Worm (Caenorhabditis elegans) whole organism, young adult: Measurements from ENCODE around the gene rocf-1.

ENCODE experiments used
- C17E4.6 ChIP-seq: fragments of 200-800 bp; sonication (Bioruptor generic); IDR thresholded peaks from 2 replicates; pipeline ENCODE4 v1.3.6; 2022; ENCODE audit warnings: missing genetic modification reagents, missing genetic modification characterization, missing compliant biosample characterization
- F39B2.1 ChIP-seq: fragments of 200-800 bp; sonication (Bioruptor generic); IDR thresholded peaks from 2 replicates; pipeline ENCODE4 v1.3.6; 2022; ENCODE audit warnings: missing genetic modification reagents, missing genetic modification characterization, missing compliant biosample characterization
- F55B11.4 ChIP-seq: sonication (generic microtip); optimal IDR thresholded peaks from 2 replicates; lab custom pipeline; 2016; ENCODE audit warnings: missing compliant biosample characterization, missing genetic modification characterization, borderline replicate concordance; ENCODE audit not compliant: insufficient read depth
- T26A5.8 ChIP-seq: sonication (generic microtip); optimal IDR thresholded peaks from 2 replicates; lab custom pipeline; 2016; ENCODE audit warnings: missing genetic modification characterization, missing compliant biosample characterization
- Y53G8AR.9 ChIP-seq: fragments of 200-800 bp; sonication (Bioruptor generic); conservative IDR thresholded peaks from 2 replicates; pipeline ENCODE4 v1.3.6; 2022; ENCODE audit warnings: missing genetic modification reagents, missing genetic modification characterization, missing compliant biosample characterization
- aptf-3 ChIP-seq: fragments of 200-800 bp; sonication (Bioruptor generic); IDR thresholded peaks from 2 replicates; pipeline ENCODE4 v1.3.6; 2022; ENCODE audit warnings: missing genetic modification characterization, missing compliant biosample characterization
- atf-7 ChIP-seq: sonication (generic microtip); optimal IDR thresholded peaks from 2 replicates; lab custom pipeline; 2017; ENCODE audit warnings: mild to moderate bottlenecking, missing genetic modification characterization, missing compliant biosample characterization
- athp-1 ChIP-seq: sonication (generic microtip); optimal IDR thresholded peaks from 2 replicates; lab custom pipeline; 2017; ENCODE audit warnings: mild to moderate bottlenecking, missing genetic modification characterization, missing compliant biosample characterization
- attf-3 ChIP-seq: fragments of 200-800 bp; sonication (Bioruptor generic); conservative IDR thresholded peaks from 2 replicates; pipeline ENCODE4 v1.3.6; 2022; ENCODE audit warnings: missing genetic modification reagents, missing genetic modification characterization, missing compliant biosample characterization
- attf-5 ChIP-seq: fragments of 200-800 bp; sonication (Bioruptor generic); optimal IDR thresholded peaks from 2 replicates; lab custom pipeline; 2018; ENCODE audit warnings: mild to moderate bottlenecking, missing genetic modification characterization, missing compliant biosample characterization
- attf-6 ChIP-seq: fragments of 200-800 bp; sonication (Bioruptor generic); IDR thresholded peaks from 2 replicates; pipeline ENCODE4 v1.3.6; 2022; ENCODE audit warnings: missing genetic modification reagents, missing genetic modification characterization, missing compliant biosample characterization
- bed-1 ChIP-seq: fragments of 200-800 bp; sonication (Bioruptor generic); IDR thresholded peaks from 2 replicates; pipeline ENCODE4 v1.3.6; 2022; ENCODE audit warnings: missing genetic modification reagents, missing genetic modification characterization, missing compliant biosample characterization
- bed-2 ChIP-seq: fragments of 200-800 bp; sonication (Bioruptor generic); IDR thresholded peaks from 2 replicates; pipeline ENCODE4 v1.3.6; 2022; ENCODE audit warnings: missing genetic modification reagents, missing genetic modification characterization, missing compliant biosample characterization
- ceh-40 ChIP-seq: fragments of 200-800 bp; sonication (Bioruptor generic); IDR thresholded peaks from 2 replicates; pipeline ENCODE4 v1.3.6; 2022; ENCODE audit warnings: missing genetic modification characterization, missing compliant biosample characterization
- chd-7 ChIP-seq: sonication (generic microtip); optimal IDR thresholded peaks from 2 replicates; lab custom pipeline; 2016; ENCODE audit warnings: mild to moderate bottlenecking, missing genetic modification characterization, moderate library complexity, missing compliant biosample characterization
- efl-1 ChIP-seq: fragments of 150-350 bp; optimal IDR thresholded peaks from 2 replicates; lab custom pipeline; 2014; ENCODE audit warnings: missing biosample characterization, missing genetic modification reagents, missing genetic modification characterization
- egl-18 ChIP-seq: fragments of 200-800 bp; sonication (Bioruptor generic); IDR thresholded peaks from 2 replicates; pipeline ENCODE4 v1.3.6; 2022; ENCODE audit warnings: missing genetic modification reagents, missing genetic modification characterization, missing compliant biosample characterization
- egrh-3 ChIP-seq: fragments of 200-800 bp; sonication (Bioruptor generic); IDR thresholded peaks from 2 replicates; pipeline ENCODE4 v1.3.6; 2022; ENCODE audit warnings: missing genetic modification reagents, missing genetic modification characterization, missing compliant biosample characterization
- ekl-4 ChIP-seq: fragments of 200-800 bp; sonication (Bioruptor generic); IDR thresholded peaks from 2 replicates; pipeline ENCODE4 v1.3.6; 2022; ENCODE audit warnings: missing genetic modification reagents, missing genetic modification characterization, missing compliant biosample characterization
- fkh-3 ChIP-seq: sonication (generic microtip); optimal IDR thresholded peaks from 2 replicates; lab custom pipeline; 2016; ENCODE audit warnings: mild to moderate bottlenecking, missing genetic modification characterization, missing compliant biosample characterization
- gei-17 ChIP-seq: fragments of 200-800 bp; sonication (Bioruptor generic); optimal IDR thresholded peaks from 2 replicates; lab custom pipeline; 2018; ENCODE audit warnings: mild to moderate bottlenecking, missing genetic modification characterization, missing compliant biosample characterization
- him-1 ChIP-seq: sonication (generic microtip); optimal IDR thresholded peaks from 2 replicates; lab custom pipeline; 2016; ENCODE audit warnings: missing genotype, missing genetic modification reagents, missing genetic modification characterization, missing compliant biosample characterization
- hlh-12 ChIP-seq: sonication (generic microtip); optimal IDR thresholded peaks from 2 replicates; lab custom pipeline; 2016; ENCODE audit warnings: missing genetic modification characterization, missing compliant biosample characterization
- hlh-26 ChIP-seq: fragments of 200-800 bp; sonication (Bioruptor generic); conservative IDR thresholded peaks from 2 replicates; pipeline ENCODE4 v1.3.6; 2022; ENCODE audit warnings: missing genetic modification reagents, missing genetic modification characterization, missing compliant biosample characterization
- hrde-1 ChIP-seq: sonication (generic microtip); optimal IDR thresholded peaks from 2 replicates; lab custom pipeline; 2016; ENCODE audit warnings: missing genetic modification characterization, mild to moderate bottlenecking, missing compliant biosample characterization, moderate library complexity, missing genotype, missing genetic modification reagents, borderline replicate concordance
- hsf-1 ChIP-seq: fragments of 200-800 bp; sonication (Bioruptor generic); IDR thresholded peaks from 2 replicates; pipeline ENCODE4 v1.3.6; 2022; ENCODE audit warnings: missing genetic modification reagents, missing genetic modification characterization, missing compliant biosample characterization
- lag-1 ChIP-seq: fragments of 200-800 bp; sonication (Bioruptor generic); IDR thresholded peaks from 2 replicates; pipeline ENCODE4 v1.3.6; 2022; ENCODE audit warnings: missing genetic modification reagents, missing genetic modification characterization, missing compliant biosample characterization
- lin-26 ChIP-seq: fragments of 200-800 bp; sonication (Bioruptor generic); IDR thresholded peaks from 2 replicates; pipeline ENCODE4 v1.3.6; 2022; ENCODE audit warnings: missing genetic modification reagents, missing genetic modification characterization, missing compliant biosample characterization
- lin-35 ChIP-seq, 3 experiments: fragments of 150-350 bp in 2 of 3; sonication (generic microtip) in 1 of 3; optimal IDR thresholded peaks; 2 replicates each; lab custom pipeline; 2014 to 2018; ENCODE audit warnings: missing biosample characterization in 3 of 3, missing genetic modification characterization in 3 of 3, missing genetic modification reagents in 3 of 3
- lin-40 ChIP-seq: sonication (generic microtip); optimal IDR thresholded peaks from 2 replicates; lab custom pipeline; 2016; ENCODE audit warnings: missing genetic modification characterization, mild to moderate bottlenecking, missing compliant biosample characterization, missing genotype, missing genetic modification reagents
- madf-10 ChIP-seq: sonication (generic microtip); optimal IDR thresholded peaks from 2 replicates; lab custom pipeline; 2016; ENCODE audit warnings: mild to moderate bottlenecking, missing genetic modification characterization, missing compliant biosample characterization
- madf-6 ChIP-seq: fragments of 200-800 bp; sonication (Bioruptor generic); IDR thresholded peaks from 2 replicates; pipeline ENCODE4 v1.3.6; 2022; ENCODE audit warnings: missing genetic modification reagents, missing genetic modification characterization, missing compliant biosample characterization
- mcd-1 ChIP-seq: fragments of 200-800 bp; sonication (Bioruptor generic); IDR thresholded peaks from 2 replicates; pipeline ENCODE4 v1.3.6; 2022; ENCODE audit warnings: missing genetic modification reagents, missing genetic modification characterization, missing compliant biosample characterization
- mes-4 ChIP-seq: sonication (generic microtip); optimal IDR thresholded peaks from 2 replicates; lab custom pipeline; 2016; ENCODE audit warnings: missing genotype, missing genetic modification characterization, missing compliant biosample characterization
- nfya-1 ChIP-seq: sonication (generic microtip); optimal IDR thresholded peaks from 2 replicates; lab custom pipeline; 2017; ENCODE audit warnings: antibody characterized with exemption, missing compliant biosample characterization, missing genetic modification characterization, borderline replicate concordance; ENCODE audit not compliant: insufficient read depth
- nfyb-1 ChIP-seq: fragments of 200-800 bp; sonication (Bioruptor generic); IDR thresholded peaks from 2 replicates; pipeline ENCODE4 v1.3.6; 2022; ENCODE audit warnings: missing genetic modification reagents, missing genetic modification characterization, missing compliant biosample characterization
- nhr-120 ChIP-seq: fragments of 200-800 bp; sonication (Bioruptor generic); IDR thresholded peaks from 2 replicates; pipeline ENCODE4 v1.3.6; 2022; ENCODE audit warnings: missing genetic modification characterization, missing compliant biosample characterization
- nhr-90 ChIP-seq: sonication (generic microtip); optimal IDR thresholded peaks from 2 replicates; lab custom pipeline; 2016; ENCODE audit warnings: missing genotype, mild to moderate bottlenecking, missing genetic modification characterization, missing compliant biosample characterization
- rcor-1 ChIP-seq: fragments of 200-800 bp; sonication (Bioruptor generic); IDR thresholded peaks from 2 replicates; pipeline ENCODE4 v1.3.6; 2022; ENCODE audit warnings: missing genetic modification reagents, missing genetic modification characterization, missing compliant biosample characterization
- rec-8 ChIP-seq, 2 experiments: sonication (generic microtip); optimal IDR thresholded peaks; 2 replicates each; lab custom pipeline; 2016; ENCODE audit warnings: mild to moderate bottlenecking in 2 of 2, missing genetic modification characterization in 2 of 2, missing genetic modification reagents in 2 of 2, missing genotype in 2 of 2, missing biosample characterization in 1 of 2, missing compliant biosample characterization in 1 of 2, moderate library complexity in 1 of 2
- snpc-1.3 ChIP-seq: sonication (generic microtip); optimal IDR thresholded peaks from 2 replicates; lab custom pipeline; 2017; ENCODE audit warnings: missing genetic modification characterization, mild to moderate bottlenecking, missing compliant biosample characterization, antibody characterized with exemption, moderate library complexity, missing genotype, missing genetic modification reagents; ENCODE audit not compliant: insufficient read depth
- somi-1 ChIP-seq: fragments of 200-800 bp; sonication (Bioruptor generic); optimal IDR thresholded peaks from 2 replicates; lab custom pipeline; 2018; ENCODE audit warnings: mild to moderate bottlenecking, missing genetic modification characterization, missing compliant biosample characterization
- sptf-2 ChIP-seq: fragments of 200-800 bp; sonication (Bioruptor generic); optimal IDR thresholded peaks from 2 replicates; lab custom pipeline; 2018; ENCODE audit warnings: mild to moderate bottlenecking, missing genetic modification characterization, missing compliant biosample characterization
- tlf-1 ChIP-seq: fragments of 200-800 bp; sonication (Bioruptor generic); optimal IDR thresholded peaks from 2 replicates; lab custom pipeline; 2018; ENCODE audit warnings: mild to moderate bottlenecking, missing genetic modification characterization, missing compliant biosample characterization
- unc-130 ChIP-seq: sonication (generic microtip); optimal IDR thresholded peaks from 2 replicates; lab custom pipeline; 2016; ENCODE audit warnings: missing genetic modification reagents, missing genetic modification characterization, missing compliant biosample characterization
- zfh-2 ChIP-seq: fragments of 200-800 bp; sonication (Bioruptor generic); conservative IDR thresholded peaks from 2 replicates; pipeline ENCODE4 v1.3.6; 2022; ENCODE audit warnings: missing genetic modification reagents, missing genetic modification characterization, missing compliant biosample characterization
- ztf-25 ChIP-seq: fragments of 200-800 bp; sonication (Bioruptor generic); IDR thresholded peaks from 2 replicates; pipeline ENCODE4 v1.3.6; 2022; ENCODE audit warnings: missing genetic modification reagents, missing genetic modification characterization, missing compliant biosample characterization
- ztf-26 ChIP-seq: sonication (generic microtip); optimal IDR thresholded peaks from 2 replicates; lab custom pipeline; 2017; ENCODE audit warnings: missing genetic modification characterization, missing compliant biosample characterization
- ztf-3 ChIP-seq: fragments of 200-800 bp; sonication (Bioruptor generic); optimal IDR thresholded peaks from 2 replicates; lab custom pipeline; 2018; ENCODE audit warnings: mild to moderate bottlenecking, missing genetic modification characterization, missing compliant biosample characterization

rocf-1 gene

ce11 chrV:15480505-15481075, 16.3 kb upstream of the rocf-1 start:
- TF ChIP-seq hsf-1 (GFP tag; lab: Robert Waterston, UW) (0 out of 2 replicates have a peak, but pooled peaks have one; percentile 42), egrh-3 (GFP tag; lab: Robert Waterston, UW) (no peak), hrde-1 (tag; lab: Kevin White, UChicago) (no peak), unc-130 (no peak), snpc-1.3 (tag; lab: Kevin White, UChicago) (no peak), rcor-1 (GFP tag; lab: Robert Waterston, UW) (peak; percentile 26; the same call in 1 of the 2 replicates), T26A5.8 (tag; lab: Kevin White, UChicago) (no peak), lin-26 (GFP tag; lab: Robert Waterston, UW) (peak; percentile 72), attf-3 (GFP tag; lab: Robert Waterston, UW) (no peak), sptf-2 (GFP tag; lab: Kevin White, UChicago) (no peak), egl-18 (GFP tag; lab: Robert Waterston, UW) (no peak), ekl-4 (GFP tag; lab: Robert Waterston, UW) (no peak), tlf-1 (GFP tag; lab: Kevin White, UChicago) (no peak), aptf-3 (GFP tag; lab: Robert Waterston, UW) (no peak), C17E4.6 (no peak), attf-5 (no peak), nhr-90 (tag; lab: Kevin White, UChicago) (peak; percentile 52), ceh-40 (GFP tag; lab: Robert Waterston, UW) (no peak), mcd-1 (GFP tag; lab: Robert Waterston, UW) (no peak), somi-1 (GFP tag; lab: Kevin White, UChicago) (no peak), him-1 (tag; lab: Kevin White, UChicago) (peak; percentile 57), lin-40 (no peak), Y53G8AR.9 (no peak), efl-1 (GFP tag; lab: Kevin White, UChicago) (no peak), hlh-12 (tag; lab: Kevin White, UChicago) (no peak), F39B2.1 (no peak), gei-17 (GFP tag; lab: Kevin White, UChicago) (no peak), nfyb-1 (GFP tag; lab: Robert Waterston, UW) (no peak), hlh-26 (GFP tag; lab: Robert Waterston, UW) (no peak), madf-10 (tag; lab: Kevin White, UChicago) (no peak), F55B11.4 (tag; lab: Kevin White, UChicago) (no peak), fkh-3 (tag; lab: Kevin White, UChicago) (no peak), ztf-26 (tag; lab: Kevin White, UChicago) (no peak), mes-4 (tag; lab: Kevin White, UChicago) (no peak), nfya-1 (tag; lab: Kevin White, UChicago) (no peak), ztf-25 (no peak), lag-1 (GFP tag; lab: Robert Waterston, UW) (no peak), lin-35 (GFP tag; optimal IDR thresholded peaks at IDR 0.05; lab: Kevin White, UChicago) (no peak), athp-1 (no peak), attf-6 (GFP tag; lab: Robert Waterston, UW) (no peak), chd-7 (no peak), rec-8 (tag; optimal IDR thresholded peaks at IDR 0.05; lab: Kevin White, UChicago) (no peak), bed-2 (GFP tag; lab: Robert Waterston, UW) (no peak), bed-1 (GFP tag; lab: Robert Waterston, UW) (no peak), atf-7 (no peak), zfh-2 (GFP tag; lab: Robert Waterston, UW) (no peak), ztf-3 (GFP tag; lab: Kevin White, UChicago) (no peak), madf-6 (GFP tag; lab: Robert Waterston, UW) (peak; percentile 40; the same call in 1 of the 2 replicates), nhr-120 (no peak)
